Worm (Caenorhabditis elegans): ENCODE measurements around the gene F02E11.3.

DNA sequence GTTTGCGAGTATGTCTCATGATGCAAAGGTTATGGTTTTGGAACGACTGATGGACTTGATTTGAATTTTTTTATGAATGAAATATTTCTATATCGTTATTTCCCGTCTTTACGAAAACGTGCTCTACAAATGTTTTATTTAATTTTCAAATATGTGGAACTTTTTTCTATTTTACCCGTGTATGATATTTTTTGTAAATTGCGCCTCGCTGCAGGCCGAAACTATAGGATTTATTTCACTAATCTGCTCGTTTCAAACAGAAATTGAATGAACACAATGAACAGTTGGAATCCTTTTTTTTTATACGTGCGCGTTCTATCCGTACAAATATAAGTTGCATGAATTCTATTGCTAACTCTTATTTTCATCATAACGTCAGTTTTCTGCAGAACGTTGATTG lies 23.1 kb upstream of the F02E11.3 start, which contains the start of gene btb-18:
- TF ChIP-seq egl-27 (tag; optimal IDR thresholded peaks at IDR 0.05) (no peak), mdl-1 (tag; optimal IDR thresholded peaks at IDR 0.05) (no peak), sup-37 (GFP tag; optimal IDR thresholded peaks at IDR 0.05) (no peak), unc-98 (GFP tag; IDR thresholded peaks at IDR 0.05) (no peak)
